Fruit fly (Drosophila melanogaster) whole organism, embryonic: ENCODE results near the gene nompC.

ENCODE experiments used
- B-H2 ChIP-seq: fragments of 200-800 bp; sonication (Bioruptor generic); optimal IDR thresholded peaks from 2 replicates; lab custom pipeline; 2018; ENCODE audit warnings: missing biosample characterization, mild to moderate bottlenecking, missing genetic modification characterization
- Bdp1 ChIP-seq: fragments of 200-800 bp; sonication (Bioruptor generic); optimal IDR thresholded peaks from 3 replicates; lab custom pipeline; 2016; ENCODE audit warnings: missing biosample characterization, missing genetic modification characterization
- Blimp-1 ChIP-seq: fragments of 200-800 bp; sonication (Bioruptor generic); optimal IDR thresholded peaks from 3 replicates; lab custom pipeline; 2018; ENCODE audit warnings: missing biosample characterization, missing genetic modification characterization, mild to moderate bottlenecking, moderate library complexity, missing genetic modification reagents
- CG15011 ChIP-seq: fragments of 200-800 bp; sonication (Bioruptor generic); optimal IDR thresholded peaks from 3 replicates; lab custom pipeline; 2018; ENCODE audit warnings: missing biosample characterization, mild to moderate bottlenecking, missing genetic modification characterization
- CG15479 ChIP-seq: fragments of 200-800 bp; sonication (Bioruptor generic); optimal IDR thresholded peaks from 3 replicates; lab custom pipeline; 2019; ENCODE audit warnings: missing biosample characterization, mild to moderate bottlenecking, missing genetic modification characterization, moderate library complexity
- CG17359 ChIP-seq: fragments of 200-800 bp; sonication (Bioruptor generic); optimal IDR thresholded peaks from 3 replicates; lab custom pipeline; 2018; ENCODE audit warnings: missing biosample characterization, mild to moderate bottlenecking, missing genetic modification characterization, moderate library complexity
- CG17802 ChIP-seq: fragments of 200-800 bp; sonication (Bioruptor generic); optimal IDR thresholded peaks from 2 replicates; lab custom pipeline; 2018; ENCODE audit warnings: missing biosample characterization, mild to moderate bottlenecking, missing genetic modification characterization, moderate library complexity
- CG17912 ChIP-seq: fragments of 200-800 bp; sonication (Bioruptor generic); optimal IDR thresholded peaks from 2 replicates; lab custom pipeline; 2018; ENCODE audit warnings: missing biosample characterization, mild to moderate bottlenecking, missing genetic modification characterization
- CG18476 ChIP-seq: fragments of 200-800 bp; sonication (Bioruptor generic); optimal IDR thresholded peaks from 2 replicates; lab custom pipeline; 2016; ENCODE audit warnings: missing biosample characterization, mild to moderate bottlenecking, missing genetic modification characterization
- CG2875 ChIP-seq: fragments of 200-800 bp; sonication (Bioruptor generic); optimal IDR thresholded peaks from 2 replicates; lab custom pipeline; 2017; ENCODE audit warnings: missing biosample characterization, mild to moderate bottlenecking, missing genetic modification characterization, missing genetic modification reagents
- CG30020 ChIP-seq: fragments of 200-800 bp; optimal IDR thresholded peaks from 2 replicates; lab custom pipeline; 2019; ENCODE audit warnings: missing biosample characterization, mild to moderate bottlenecking, missing genetic modification characterization, moderate library complexity
- CG31224 ChIP-seq: fragments of 200-800 bp; sonication (Bioruptor generic); IDR thresholded peaks from 2 replicates; pipeline ENCODE4 v1.3.6; 2022; ENCODE audit warnings: missing biosample characterization, missing genetic modification characterization
- CG6689 ChIP-seq: fragments of 200-800 bp; sonication (Bioruptor generic); IDR thresholded peaks from 2 replicates; pipeline ENCODE4 v1.3.6; 2022; ENCODE audit warnings: missing biosample characterization, missing genetic modification characterization
- CG7372 ChIP-seq: fragments of 200-800 bp; sonication (Bioruptor generic); IDR thresholded peaks from 2 replicates; pipeline ENCODE4 v1.3.6; 2022; ENCODE audit warnings: missing biosample characterization, missing genetic modification characterization
- CTCF ChIP-seq: fragments of 200-800 bp; sonication (Bioruptor generic); optimal IDR thresholded peaks from 2 replicates; lab custom pipeline; 2017; ENCODE audit warnings: missing biosample characterization, mild to moderate bottlenecking, missing genetic modification characterization, moderate library complexity
- Dfd ChIP-seq, 2 experiments: fragments of >200 bp; optimal IDR thresholded peaks; 2 replicates each; lab custom pipeline; 2017; ENCODE audit warnings: missing biosample characterization in 2 of 2, missing genetic modification characterization in 2 of 2
- Dll ChIP-seq: fragments of 200-800 bp; sonication (Bioruptor generic); IDR thresholded peaks from 4 replicates; pipeline ENCODE4 v1.3.6; 2022; ENCODE audit warnings: missing biosample characterization, missing genetic modification characterization; ENCODE audit not compliant: partially characterized antibody
- Doc3 ChIP-seq: fragments of 200-800 bp; sonication (Bioruptor generic); IDR thresholded peaks from 3 replicates; pipeline ENCODE4 v1.3.6; 2022; ENCODE audit warnings: missing biosample characterization, missing genetic modification characterization; ENCODE audit not compliant: partially characterized antibody
- Fer3 ChIP-seq: fragments of 200-800 bp; sonication (Bioruptor generic); optimal IDR thresholded peaks from 2 replicates; lab custom pipeline; 2018; ENCODE audit warnings: missing biosample characterization, mild to moderate bottlenecking, missing genetic modification characterization, moderate library complexity
- HLH54F ChIP-seq: fragments of 200-800 bp; sonication (Bioruptor generic); optimal IDR thresholded peaks from 3 replicates; lab custom pipeline; 2016; ENCODE audit warnings: missing biosample characterization, missing genetic modification characterization
- Hmr ChIP-seq: fragments of 200-800 bp; sonication (Bioruptor generic); optimal IDR thresholded peaks from 3 replicates; lab custom pipeline; 2017; ENCODE audit warnings: mild to moderate bottlenecking, missing biosample characterization, missing genetic modification reagents, missing genetic modification characterization
- NC2β ChIP-seq: fragments of 200-800 bp; sonication (Bioruptor generic); optimal IDR thresholded peaks from 2 replicates; lab custom pipeline; 2016; ENCODE audit warnings: missing biosample characterization, missing genetic modification characterization
- Neu2 ChIP-seq: fragments of 200-800 bp; sonication (Bioruptor generic); optimal IDR thresholded peaks from 3 replicates; lab custom pipeline; 2016; ENCODE audit warnings: missing biosample characterization, missing genetic modification characterization, borderline replicate concordance
- Rfx ChIP-seq: fragments of 200-800 bp; sonication (Bioruptor generic); IDR thresholded peaks from 2 replicates; pipeline ENCODE4 v1.3.6; 2022; ENCODE audit warnings: missing biosample characterization, missing genetic modification characterization
- Rx ChIP-seq: fragments of 200-800 bp; sonication (Bioruptor generic); IDR thresholded peaks from 2 replicates; pipeline ENCODE4 v1.3.6; 2022; ENCODE audit warnings: missing biosample characterization, missing genetic modification characterization
- Side ChIP-seq: fragments of 200-800 bp; sonication (Bioruptor generic); optimal IDR thresholded peaks from 2 replicates; lab custom pipeline; 2016; ENCODE audit warnings: missing biosample characterization, missing genetic modification characterization
- ac ChIP-seq: fragments of 200-800 bp; sonication (Bioruptor generic); optimal IDR thresholded peaks from 3 replicates; lab custom pipeline; 2017; ENCODE audit warnings: missing biosample characterization, mild to moderate bottlenecking, missing genetic modification characterization
- ap ChIP-seq: fragments of 200-800 bp; sonication (Bioruptor generic); IDR thresholded peaks from 2 replicates; pipeline ENCODE4 v1.3.6; 2022; ENCODE audit warnings: missing biosample characterization, missing genetic modification characterization
- ara ChIP-seq: fragments of 200-800 bp; sonication (Bioruptor generic); IDR thresholded peaks from 2 replicates; pipeline ENCODE4 v1.3.6; 2022; ENCODE audit warnings: missing biosample characterization, missing genetic modification characterization
- ato ChIP-seq: fragments of 200-800 bp; sonication (Bioruptor generic); IDR thresholded peaks from 2 replicates; pipeline ENCODE4 v1.3.6; 2022; ENCODE audit warnings: missing biosample characterization, missing genetic modification characterization; ENCODE audit not compliant: partially characterized antibody
- bigmax ChIP-seq: fragments of 200-800 bp; sonication (Bioruptor generic); optimal IDR thresholded peaks from 2 replicates; lab custom pipeline; 2018; ENCODE audit warnings: missing biosample characterization, mild to moderate bottlenecking, missing genetic modification characterization
- ci ChIP-seq: fragments of 200-800 bp; sonication (Bioruptor generic); IDR thresholded peaks from 3 replicates; pipeline ENCODE4 v1.3.6; 2022; ENCODE audit warnings: missing biosample characterization, missing genetic modification characterization
- gce ChIP-seq: fragments of 200-800 bp; sonication (Bioruptor generic); IDR thresholded peaks from 3 replicates; pipeline ENCODE4 v1.3.6; 2022; ENCODE audit warnings: missing biosample characterization, missing genetic modification characterization
- gcm ChIP-seq: fragments of 200-800 bp; sonication (Bioruptor generic); optimal IDR thresholded peaks from 2 replicates; lab custom pipeline; 2019; ENCODE audit warnings: missing biosample characterization, mild to moderate bottlenecking, missing genetic modification characterization, moderate library complexity
- gfzf ChIP-seq: fragments of 200-800 bp; sonication (Bioruptor generic); optimal IDR thresholded peaks from 2 replicates; lab custom pipeline; 2016; ENCODE audit warnings: missing biosample characterization, mild to moderate bottlenecking, missing genetic modification characterization, moderate library complexity
- jing ChIP-seq: fragments of 200-800 bp; sonication (Bioruptor generic); optimal IDR thresholded peaks from 2 replicates; lab custom pipeline; 2018; ENCODE audit warnings: missing biosample characterization, mild to moderate bottlenecking, missing genetic modification characterization
- lbe ChIP-seq: fragments of 200-800 bp; sonication (Bioruptor generic); optimal IDR thresholded peaks from 2 replicates; lab custom pipeline; 2016; ENCODE audit warnings: missing biosample characterization, mild to moderate bottlenecking, missing genetic modification characterization
- pan ChIP-seq, 4 experiments: fragments of >200 bp in 3 of 4; fragments of 200-800 bp in 1 of 4; sonication (Bioruptor generic) in 1 of 4; optimal IDR thresholded peaks in 3 of 4; IDR thresholded peaks in 1 of 4; 2 replicates each; pipeline versions ENCODE4 v1.3.6 to Lab custom; 2017 to 2022; ENCODE audit warnings: missing biosample characterization in 2 of 4, missing genetic modification characterization in 2 of 4, mixed read lengths in 1 of 4
- pita ChIP-seq: fragments of 200-800 bp; sonication (Bioruptor generic); optimal IDR thresholded peaks from 2 replicates; lab custom pipeline; 2017; ENCODE audit warnings: missing biosample characterization, mild to moderate bottlenecking, missing genetic modification characterization
- pnt ChIP-seq: fragments of 200-800 bp; sonication (Bioruptor generic); optimal IDR thresholded peaks from 3 replicates; lab custom pipeline; 2016; ENCODE audit warnings: missing biosample characterization, missing genetic modification characterization
- rib ChIP-seq: fragments of 200-800 bp; sonication (Bioruptor generic); IDR thresholded peaks from 2 replicates; pipeline ENCODE4 v1.3.6; 2022; ENCODE audit warnings: missing biosample characterization, missing genetic modification characterization
- salm ChIP-seq: fragments of 200-800 bp; sonication (Bioruptor generic); optimal IDR thresholded peaks from 2 replicates; lab custom pipeline; 2018; ENCODE audit warnings: missing biosample characterization, mild to moderate bottlenecking, missing genetic modification characterization
- seq ChIP-seq: fragments of 200-800 bp; sonication (Bioruptor generic); IDR thresholded peaks from 2 replicates; pipeline ENCODE4 v1.3.6; 2022; ENCODE audit warnings: missing biosample characterization, missing genetic modification characterization
- slbo ChIP-seq: fragments of 200-800 bp; sonication (Bioruptor generic); IDR thresholded peaks from 2 replicates; pipeline ENCODE4 v1.3.6; 2022; ENCODE audit warnings: missing biosample characterization, missing genetic modification characterization
- sqz ChIP-seq: fragments of 200-800 bp; sonication (Bioruptor generic); optimal IDR thresholded peaks from 3 replicates; lab custom pipeline; 2018; ENCODE audit warnings: missing biosample characterization, mild to moderate bottlenecking, missing genetic modification characterization
- ssp ChIP-seq: fragments of 200-800 bp; sonication (Bioruptor generic); IDR thresholded peaks from 2 replicates; pipeline ENCODE4 v1.3.6; 2022; ENCODE audit warnings: missing biosample characterization, missing genetic modification characterization
- stc ChIP-seq: fragments of 200-800 bp; sonication (Bioruptor generic); IDR thresholded peaks from 2 replicates; pipeline ENCODE4 v1.3.6; 2022; ENCODE audit warnings: missing biosample characterization, missing genetic modification characterization
- tio ChIP-seq: fragments of 200-800 bp; sonication (Bioruptor generic); optimal IDR thresholded peaks from 2 replicates; lab custom pipeline; 2017; ENCODE audit warnings: missing biosample characterization, missing genetic modification characterization, inconsistent platforms

The nompC gene

DNA sequence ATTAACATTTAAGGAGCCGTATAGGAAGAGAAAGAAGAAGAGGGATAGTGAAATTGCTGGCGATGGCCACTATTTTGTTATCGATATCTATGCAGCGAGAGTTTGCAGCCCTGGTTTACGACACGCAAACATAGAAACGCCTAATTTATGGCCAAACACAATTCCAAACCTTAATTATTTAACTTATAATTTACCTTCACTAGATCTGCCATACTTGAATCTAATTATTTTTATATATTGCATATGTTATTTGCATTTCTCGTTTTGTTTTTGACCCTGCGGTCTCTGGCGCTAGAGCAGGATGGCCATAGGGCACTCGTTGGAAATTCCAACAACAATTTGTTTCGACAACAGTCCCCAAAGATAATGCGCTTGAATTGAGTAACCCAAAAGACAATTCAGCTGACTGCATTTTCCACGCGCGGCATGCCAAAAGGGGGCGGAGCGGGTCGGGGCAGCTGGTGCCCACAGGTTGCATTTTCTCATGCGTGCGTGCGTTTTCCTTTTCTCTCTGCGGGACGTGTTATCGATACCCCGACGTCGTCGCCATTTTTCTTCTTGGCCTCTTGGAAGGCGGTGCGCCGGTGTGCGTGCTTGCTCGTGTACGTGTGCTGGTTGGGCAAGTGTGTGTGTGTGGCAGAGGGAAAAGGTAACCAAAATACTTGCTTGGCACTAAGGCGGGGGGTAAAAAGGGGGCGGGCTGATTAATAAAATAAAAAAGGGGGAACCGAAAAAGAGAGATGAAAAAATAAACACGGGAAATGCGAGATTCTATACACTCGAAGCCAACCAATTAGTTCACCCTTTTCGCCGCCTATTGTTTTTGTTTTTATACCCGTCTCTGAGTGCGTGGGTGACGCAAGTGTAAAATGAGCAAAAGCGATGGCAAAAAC, 20.8 kb upstream of the nompC start (continued):
- TF ChIP-seq ap (GFP tag; lab: Robert Waterston, UW): peak; percentile 22; the same call in 1 of the 2 replicates
- TF ChIP-seq pan (optimal IDR thresholded peaks at IDR 0.05; lab: Kevin White, UChicago): no peak
- peak in 1 of 2 experiments; percentile 72 for TF ChIP-seq pan (GFP tag; optimal IDR thresholded peaks at IDR 0.05 in 1 of 2, IDR thresholded peaks at IDR 0.05 in 1 of 2)
- no peak for TF ChIP-seq Side (GFP tag; lab: Kevin White, UChicago)
- TF ChIP-seq jing: no peak
- no peak for TF ChIP-seq CG18476 (GFP tag; lab: Kevin White, UChicago)
- no peak for TF ChIP-seq NC2β
- TF ChIP-seq Fer3 (tag; lab: Kevin White, UChicago): no peak
- peak; percentile 53 for TF ChIP-seq Rx (GFP tag; lab: Robert Waterston, UW)
- TF ChIP-seq Rfx (GFP tag; lab: Robert Waterston, UW): peak; percentile 81
- peak; percentile 19 for TF ChIP-seq CG2875 (GFP tag; lab: Kevin White, UChicago)
- TF ChIP-seq gcm (GFP tag; lab: Kevin White, UChicago): no peak
- TF ChIP-seq rib: peak; percentile 34
- TF ChIP-seq stc (GFP tag; lab: Robert Waterston, UW): peak; percentile 50; the same call in 1 of the 2 replicates
- TF ChIP-seq gfzf (GFP tag; lab: Kevin White, UChicago): peak; percentile 7
- no peak for TF ChIP-seq tio
- peak; percentile 89 for TF ChIP-seq slbo (GFP tag; lab: Robert Waterston, UW)
- no peak for TF ChIP-seq B-H2 (GFP tag; lab: Kevin White, UChicago)
- no peak for TF ChIP-seq pita
- TF ChIP-seq bigmax (GFP tag; lab: Kevin White, UChicago): no peak
- no peak for TF ChIP-seq Bdp1 (GFP tag; lab: Kevin White, UChicago)
- no peak for TF ChIP-seq ac (GFP tag; lab: Kevin White, UChicago)
- no peak for TF ChIP-seq ato (GFP tag; lab: Robert Waterston, UW)
- TF ChIP-seq Blimp-1 (GFP tag; lab: Kevin White, UChicago): no peak
- TF ChIP-seq CG17802 (tag; lab: Kevin White, UChicago): no peak
- TF ChIP-seq pnt: no peak
- no peak for TF ChIP-seq salm (tag; lab: Kevin White, UChicago)
- peak; percentile 58; the same call in 1 of the 2 replicates for TF ChIP-seq CG31224
- no peak for TF ChIP-seq Neu2 (GFP tag; lab: Kevin White, UChicago)
- peak; percentile 21 for TF ChIP-seq lbe (GFP tag; lab: Kevin White, UChicago)
- no peak for TF ChIP-seq CG17912 (GFP tag; lab: Kevin White, UChicago)
- no peak for TF ChIP-seq Dfd (GFP tag; optimal IDR thresholded peaks at IDR 0.05; lab: Kevin White, UChicago)
- peak; percentile 75 for TF ChIP-seq seq
- TF ChIP-seq Doc3 (GFP tag; lab: Robert Waterston, UW): peak; percentile 57; the same call in 2 of the 3 replicates
- peak; percentile 66 for TF ChIP-seq Hmr (GFP tag; lab: Kevin White, UChicago)
- TF ChIP-seq CG30020: no peak
- no peak for TF ChIP-seq CG15479
- TF ChIP-seq HLH54F (GFP tag; lab: Kevin White, UChicago): peak; percentile 11
- TF ChIP-seq ci (GFP tag; lab: Robert Waterston, UW): peak; percentile 59; the same call in 2 of the 3 replicates
- TF ChIP-seq CTCF (GFP tag; lab: Kevin White, UChicago): peak; percentile 2
- no peak for TF ChIP-seq ara (GFP tag; lab: Robert Waterston, UW)
- no peak for TF ChIP-seq gce (GFP tag; lab: Robert Waterston, UW)
- peak; percentile 47 for TF ChIP-seq ssp (GFP tag; lab: Robert Waterston, UW)
- TF ChIP-seq Dll (GFP tag; lab: Robert Waterston, UW): peak; percentile 77
- TF ChIP-seq CG15011 (GFP tag; lab: Kevin White, UChicago): no peak
- no peak for TF ChIP-seq sqz
- peak; percentile 59 for TF ChIP-seq CG17359 (tag; lab: Kevin White, UChicago)
- 0 out of 2 replicates have a peak, but pooled peaks have one; percentile 6 for TF ChIP-seq CG7372 (GFP tag; lab: Robert Waterston, UW)
- peak; percentile 57 for TF ChIP-seq CG6689
